Worm (Caenorhabditis elegans) whole organism, L3 larva: Measurements from ENCODE around the gene chhy-1.
A peak's percentile ranks its signal among the peaks of the same experiment; 100 is the strongest.

Experiments
- R02D3.7 ChIP-seq: fragments of 150-350 bp; optimal IDR thresholded peaks from 2 replicates; lab custom pipeline; 2014; ENCODE audit warnings: missing biosample characterization, missing genetic modification characterization
- ama-1 ChIP-seq: fragments of 150-350 bp; optimal IDR thresholded peaks from 2 replicates; lab custom pipeline; 2018
- ceh-16 ChIP-seq: sonication (generic microtip); optimal IDR thresholded peaks from 2 replicates; lab custom pipeline; 2017; ENCODE audit warnings: missing biosample characterization, missing genetic modification characterization
- ceh-28 ChIP-seq: fragments of 150-350 bp; optimal IDR thresholded peaks from 2 replicates; lab custom pipeline; 2014; ENCODE audit warnings: missing biosample characterization, missing genetic modification reagents, missing genetic modification characterization
- ceh-9 ChIP-seq: sonication (generic microtip); optimal IDR thresholded peaks from 2 replicates; lab custom pipeline; 2018; ENCODE audit warnings: missing biosample characterization, missing genetic modification characterization
- daf-12 ChIP-seq: fragments of 150-350 bp; optimal IDR thresholded peaks from 2 replicates; lab custom pipeline; 2014; ENCODE audit warnings: missing biosample characterization, missing genetic modification reagents, missing genetic modification characterization
- egl-27 ChIP-seq: sonication (generic microtip); optimal IDR thresholded peaks from 4 replicates; lab custom pipeline; 2017; ENCODE audit warnings: missing biosample characterization, missing genetic modification reagents, missing genetic modification characterization
- egl-5 ChIP-seq: fragments of 150-350 bp; optimal IDR thresholded peaks from 2 replicates; lab custom pipeline; 2017; ENCODE audit warnings: missing biosample characterization, missing genetic modification reagents, missing genetic modification characterization, inconsistent platforms
- elt-2 ChIP-seq: sonication (generic microtip); optimal IDR thresholded peaks from 2 replicates; lab custom pipeline; 2016; ENCODE audit warnings: missing genetic modification reagents, mild to moderate bottlenecking, missing genetic modification characterization, missing compliant biosample characterization
- elt-3 ChIP-seq, 3 experiments: fragments of 150-350 bp in 1 of 3; sonication (generic microtip) in 2 of 3; optimal IDR thresholded peaks; 2 replicates in 2 of 3; 4 replicates in 1 of 3; lab custom pipeline; 2014 to 2017; ENCODE audit warnings: missing biosample characterization in 3 of 3, missing genetic modification characterization in 3 of 3
- fkh-10 ChIP-seq: sonication (generic microtip); optimal IDR thresholded peaks from 2 replicates; lab custom pipeline; 2017; ENCODE audit warnings: missing biosample characterization, missing genetic modification reagents, missing genetic modification characterization
- fkh-2 ChIP-seq: fragments of 150-350 bp; optimal IDR thresholded peaks from 2 replicates; lab custom pipeline; 2014; ENCODE audit warnings: missing biosample characterization, missing genetic modification reagents, missing genetic modification characterization
- fos-1 ChIP-seq: fragments of 150-350 bp; optimal IDR thresholded peaks from 2 replicates; lab custom pipeline; 2014; ENCODE audit warnings: missing biosample characterization, missing genetic modification characterization
- hmg-11 ChIP-seq: sonication (generic microtip); optimal IDR thresholded peaks from 2 replicates; lab custom pipeline; 2016; ENCODE audit warnings: missing genetic modification characterization, missing compliant biosample characterization
- jun-1 ChIP-seq: fragments of 150-350 bp; optimal IDR thresholded peaks from 2 replicates; lab custom pipeline; 2014; ENCODE audit warnings: missing biosample characterization, missing genetic modification reagents, missing genetic modification characterization
- lin-15B ChIP-seq: fragments of 150-350 bp; optimal IDR thresholded peaks from 2 replicates; lab custom pipeline; 2014; ENCODE audit warnings: missing biosample characterization, missing genetic modification characterization
- lin-39 ChIP-seq: fragments of 150-350 bp; optimal IDR thresholded peaks from 2 replicates; lab custom pipeline; 2018; ENCODE audit warnings: missing biosample characterization, missing genetic modification reagents, missing genetic modification characterization
- lsy-12 ChIP-seq: sonication (generic microtip); optimal IDR thresholded peaks from 2 replicates; lab custom pipeline; 2016; ENCODE audit warnings: mild to moderate bottlenecking, missing genetic modification characterization, missing compliant biosample characterization
- mdl-1 ChIP-seq: fragments of 150-350 bp; optimal IDR thresholded peaks from 2 replicates; lab custom pipeline; 2014; ENCODE audit warnings: missing biosample characterization, missing genetic modification characterization
- nfya-1 ChIP-seq: sonication (generic microtip); optimal IDR thresholded peaks from 2 replicates; lab custom pipeline; 2017; ENCODE audit warnings: missing genetic modification characterization, mild to moderate bottlenecking, missing compliant biosample characterization, antibody characterized with exemption, moderate library complexity; ENCODE audit not compliant: insufficient read depth
- nhr-12 ChIP-seq: fragments of 150-350 bp; optimal IDR thresholded peaks from 2 replicates; lab custom pipeline; 2014; ENCODE audit warnings: missing biosample characterization, missing genetic modification characterization
- nhr-23 ChIP-seq: fragments of 150-350 bp; optimal IDR thresholded peaks from 2 replicates; lab custom pipeline; 2014; ENCODE audit warnings: missing biosample characterization, missing genetic modification reagents, missing genetic modification characterization
- nhr-237 ChIP-seq: fragments of 150-350 bp; optimal IDR thresholded peaks from 2 replicates; lab custom pipeline; 2014; ENCODE audit warnings: missing biosample characterization, missing genetic modification characterization
- nhr-25 ChIP-seq: sonication (generic microtip); optimal IDR thresholded peaks from 2 replicates; lab custom pipeline; 2017; ENCODE audit warnings: missing biosample characterization, missing genetic modification characterization
- nhr-28 ChIP-seq: fragments of 150-350 bp; optimal IDR thresholded peaks from 2 replicates; lab custom pipeline; 2014; ENCODE audit warnings: missing biosample characterization, missing genetic modification characterization
- nhr-43 ChIP-seq: sonication (generic microtip); optimal IDR thresholded peaks from 2 replicates; lab custom pipeline; 2016; ENCODE audit warnings: mild to moderate bottlenecking, missing genetic modification characterization, missing compliant biosample characterization; ENCODE audit not compliant: poor library complexity, severe bottlenecking
- nhr-67 ChIP-seq: fragments of 150-350 bp; optimal IDR thresholded peaks from 2 replicates; lab custom pipeline; 2014; ENCODE audit warnings: missing biosample characterization, missing genetic modification characterization
- nhr-76 ChIP-seq: fragments of 150-350 bp; sonication (generic microtip); optimal IDR thresholded peaks from 5 replicates; lab custom pipeline; 2014; ENCODE audit warnings: missing biosample characterization, missing genetic modification characterization
- nhr-77 ChIP-seq: fragments of 150-350 bp; optimal IDR thresholded peaks from 2 replicates; lab custom pipeline; 2014; ENCODE audit warnings: missing biosample characterization, missing genetic modification characterization
- pha-4 ChIP-seq: fragments of 150-350 bp; optimal IDR thresholded peaks from 2 replicates; lab custom pipeline; 2014; ENCODE audit warnings: missing biosample characterization, missing genetic modification reagents, missing genetic modification characterization
- pqm-1 ChIP-seq: fragments of 150-350 bp; optimal IDR thresholded peaks from 2 replicates; lab custom pipeline; 2017; ENCODE audit warnings: missing biosample characterization, missing genetic modification characterization, inconsistent platforms
- skn-1 ChIP-seq: fragments of 150-350 bp; optimal IDR thresholded peaks from 2 replicates; lab custom pipeline; 2014; ENCODE audit warnings: missing biosample characterization, missing genetic modification characterization
- snpc-4 ChIP-seq: fragments of 150-350 bp; optimal IDR thresholded peaks from 2 replicates; lab custom pipeline; 2014; ENCODE audit warnings: missing biosample characterization, missing genetic modification characterization
- zag-1 ChIP-seq: fragments of 150-350 bp; optimal IDR thresholded peaks from 2 replicates; lab custom pipeline; 2014; ENCODE audit warnings: missing biosample characterization, missing genetic modification characterization
- ztf-11 ChIP-seq: fragments of 150-350 bp; optimal IDR thresholded peaks from 2 replicates; lab custom pipeline; 2014; ENCODE audit warnings: missing biosample characterization, missing genetic modification characterization

The chhy-1 gene

ce11 chrII:8642376-8642775 is 25.0 kb upstream of the chhy-1 start:
- no peak for TF ChIP-seq R02D3.7 (tag; lab: Kevin White, UChicago)
- TF ChIP-seq jun-1 (tag; lab: Kevin White, UChicago): no peak
- TF ChIP-seq mdl-1 (tag; lab: Kevin White, UChicago): no peak
- no peak for TF ChIP-seq ceh-16 (tag; lab: Kevin White, UChicago)
- TF ChIP-seq skn-1 (tag; lab: Kevin White, UChicago): no peak
- TF ChIP-seq ceh-9 (tag; lab: Kevin White, UChicago): no peak
- no peak for TF ChIP-seq lsy-12
- no peak for TF ChIP-seq snpc-4 (tag; lab: Kevin White, UChicago)
- TF ChIP-seq nhr-237 (tag; lab: Kevin White, UChicago): no peak
- no peak for TF ChIP-seq nhr-12 (tag; lab: Kevin White, UChicago)
- no peak for TF ChIP-seq elt-2 (tag; lab: Kevin White, UChicago)
- no peak for TF ChIP-seq hmg-11
- no peak for TF ChIP-seq egl-5 (tag; lab: Kevin White, UChicago)
- TF ChIP-seq fkh-2 (tag; lab: Kevin White, UChicago): no peak
- no peak for TF ChIP-seq daf-12 (tag; lab: Kevin White, UChicago)
- TF ChIP-seq nhr-77: no peak
- no peak for TF ChIP-seq lin-15B (tag; lab: Kevin White, UChicago)
- no peak for TF ChIP-seq pqm-1 (tag; lab: Kevin White, UChicago)

DNA sequence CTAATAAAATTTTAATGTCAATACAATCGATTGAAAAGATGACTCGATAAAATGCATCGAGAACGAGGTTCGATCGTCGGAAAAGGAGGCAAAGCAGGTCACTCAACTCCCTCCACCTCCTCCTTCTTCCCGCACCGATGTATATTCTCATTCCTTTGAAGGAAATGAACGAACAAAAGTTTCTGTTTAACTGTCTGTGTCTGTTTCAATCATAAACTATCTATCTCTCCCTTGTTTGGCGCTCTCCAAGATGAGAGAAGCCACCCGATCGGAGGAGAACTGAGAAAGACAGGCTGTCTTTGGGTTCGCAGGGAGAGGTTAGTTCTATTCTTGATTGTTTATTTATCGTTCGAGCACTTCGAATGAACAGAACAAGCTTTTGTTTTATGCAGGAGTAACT is 23.7 kb upstream of the chhy-1 start, which contains the start of gene D2085.7:
TSS of gene D2085.7 (plus strand) at position 251 of the 400 bp plus-strand sequence.
- TF ChIP-seq elt-2 (tag; lab: Kevin White, UChicago): peak; percentile 24
- TF ChIP-seq nhr-76 (tag; lab: Kevin White, UChicago): no peak
- peak; percentile 25 for TF ChIP-seq nhr-23 (tag; lab: Kevin White, UChicago)
- peak; percentile 37 for TF ChIP-seq nhr-25 (tag; lab: Kevin White, UChicago)

DNA sequence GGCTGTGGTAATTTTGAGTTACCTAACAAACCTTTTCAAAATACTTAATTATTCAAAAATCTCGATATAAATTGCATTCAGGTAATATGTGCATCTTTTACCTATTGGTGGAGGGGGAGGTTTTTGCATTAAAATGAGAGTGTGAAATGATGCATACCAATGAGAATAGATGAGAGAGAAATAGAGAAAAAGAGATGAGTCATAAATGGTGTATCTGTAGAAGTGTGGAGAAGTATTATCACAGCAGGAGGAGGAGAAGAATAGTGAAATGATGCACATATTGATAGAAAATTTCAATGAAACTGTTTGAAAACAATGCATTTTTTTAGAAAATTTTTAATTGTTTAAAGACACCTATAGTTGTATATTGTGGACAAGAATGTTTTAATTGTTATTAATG is 23.1 kb upstream of the chhy-1 start:
- TF ChIP-seq nfya-1 (tag; lab: Kevin White, UChicago): peak; percentile 18
- no peak for TF ChIP-seq ama-1 (lab: Kevin White, UChicago)
- TF ChIP-seq elt-2 (tag; lab: Kevin White, UChicago): peak; percentile 29
- TF ChIP-seq pqm-1 (tag; lab: Kevin White, UChicago): peak; percentile 22
- TF ChIP-seq nhr-43: no peak
- TF ChIP-seq lsy-12: no peak
- peak; percentile 45 for TF ChIP-seq pha-4

ce11 chrII:8639553-8639952 is 22.1 kb upstream of the chhy-1 start:
- no peak for TF ChIP-seq nhr-43
- TF ChIP-seq zag-1: no peak
- no peak for TF ChIP-seq egl-27 (tag; lab: Kevin White, UChicago)
- TF ChIP-seq nhr-67 (tag; lab: Kevin White, UChicago): no peak
- no peak for TF ChIP-seq nhr-77
- no peak for TF ChIP-seq fos-1 (tag; lab: Kevin White, UChicago)
- TF ChIP-seq lsy-12: no peak
- TF ChIP-seq, all 47 proteins: peak for 0

DNA sequence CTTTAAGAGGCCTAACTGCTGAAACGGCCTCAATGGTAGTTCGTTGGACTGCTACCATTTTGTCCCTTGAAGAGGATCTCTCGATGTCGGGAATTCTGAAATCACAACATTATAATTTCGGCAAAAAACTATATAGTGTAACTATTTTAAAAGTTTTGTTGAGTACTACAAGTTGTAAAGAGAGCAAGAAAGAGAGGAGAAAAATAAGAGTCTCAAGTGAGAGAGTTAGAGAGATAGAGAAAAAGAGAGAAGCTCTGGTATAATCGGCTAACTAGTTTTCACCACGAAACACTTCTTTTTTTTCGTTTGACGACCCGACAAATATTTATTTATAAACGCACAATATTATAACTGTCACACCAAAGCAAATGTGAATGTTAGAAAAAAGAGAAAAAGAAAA is 20.2 kb upstream of the chhy-1 start, which contains the start of gene vab-9:
TSS of gene vab-9 (minus strand) at position 101 of the 400 bp plus-strand sequence.
- TF ChIP-seq fkh-10 (no peak), pha-4 (peak; percentile 46)
- TF ChIP-seq, all 47 proteins: peak for 1

ce11 chrII:8634386-8634785 is 17.0 kb upstream of the chhy-1 start, which contains the start of gene cutl-12:
cutl-12 (minus strand) TSS chrII:8634486.
- no peak for TF ChIP-seq egl-5 (tag; lab: Kevin White, UChicago)
- no peak for TF ChIP-seq ceh-16 (tag; lab: Kevin White, UChicago)
- no peak for TF ChIP-seq ceh-9 (tag; lab: Kevin White, UChicago)
- no peak for TF ChIP-seq zag-1
- no peak for TF ChIP-seq elt-3 (tag; optimal IDR thresholded peaks at IDR 0.05; lab: Kevin White, UChicago)
- no peak for TF ChIP-seq ztf-11 (tag; lab: Kevin White, UChicago)
- TF ChIP-seq jun-1 (tag; lab: Kevin White, UChicago): no peak
- TF ChIP-seq nhr-28: no peak
- TF ChIP-seq lin-39 (tag; lab: Kevin White, UChicago): no peak
- TF ChIP-seq ceh-28 (tag; lab: Kevin White, UChicago): no peak
- TF ChIP-seq fkh-10: no peak
